Worm (Caenorhabditis elegans) whole organism, mixed stage, embryonic: ENCODE measurements around the gene Y50D4A.4.

Experiments used
- blmp-1 ChIP-seq: fragments of 150-350 bp; optimal IDR thresholded peaks from 2 replicates; lab custom pipeline; 2014; ENCODE audit warnings: missing biosample characterization, missing genetic modification characterization
- ceh-39 ChIP-seq: fragments of 150-350 bp; optimal IDR thresholded peaks from 2 replicates; lab custom pipeline; 2014; ENCODE audit warnings: missing biosample characterization, missing genetic modification characterization
- elt-3 ChIP-seq: fragments of 150-350 bp; optimal IDR thresholded peaks from 2 replicates; lab custom pipeline; 2014; ENCODE audit warnings: missing biosample characterization, missing genetic modification characterization
- mab-5 ChIP-seq: fragments of 150-350 bp; optimal IDR thresholded peaks from 2 replicates; lab custom pipeline; 2014; ENCODE audit warnings: missing biosample characterization, missing genetic modification characterization
- nhr-2 ChIP-seq: fragments of 150-350 bp; optimal IDR thresholded peaks from 2 replicates; lab custom pipeline; 2014; ENCODE audit warnings: missing biosample characterization, missing genetic modification characterization
- snpc-4 ChIP-seq: fragments of 150-350 bp; optimal IDR thresholded peaks from 2 replicates; lab custom pipeline; 2014; ENCODE audit warnings: missing biosample characterization, missing genetic modification characterization
- sptf-1 ChIP-seq: sonication (generic microtip); optimal IDR thresholded peaks from 2 replicates; lab custom pipeline; 2017; ENCODE audit warnings: mild to moderate bottlenecking, missing genetic modification characterization, moderate library complexity, missing compliant biosample characterization
- unc-39 ChIP-seq: fragments of 150-350 bp; optimal IDR thresholded peaks from 2 replicates; lab custom pipeline; 2014; ENCODE audit warnings: missing biosample characterization, missing genetic modification characterization

- TF ChIP-seq sptf-1 (tag; lab: Kevin White, UChicago) (no peak), snpc-4 (tag; lab: Kevin White, UChicago) (no peak), unc-39 (tag; lab: Kevin White, UChicago) (no peak), blmp-1 (tag; lab: Kevin White, UChicago) (no peak), elt-3 (tag; lab: Kevin White, UChicago) (no peak), ceh-39 (tag; lab: Kevin White, UChicago) (no peak), nhr-2 (tag; lab: Kevin White, UChicago) (no peak), mab-5 (tag; lab: Kevin White, UChicago) (no peak)
These were observed 31.7 kb downstream of the Y50D4A.4 start, which contains the start of gene T21H3.5 for ce11 chrV:1164196-1164691.
